Fruit fly (Drosophila melanogaster): ENCODE results near the gene CG42245.

The CG42245 gene

dm6 chr3L:2584119-2584805 lies 47.3 kb upstream of the CG42245 start (continued):
- TF ChIP-seq pros (GFP tag; optimal IDR thresholded peaks at IDR 0.05) (peak; percentile 91), tio (GFP tag; optimal IDR thresholded peaks at IDR 0.05) (peak; percentile 80), Asciz (GFP tag; optimal IDR thresholded peaks at IDR 0.05) (peak; percentile 82), luna (GFP tag; optimal IDR thresholded peaks at IDR 0.05) (no peak), CG11560 (tag; IDR thresholded peaks at IDR 0.05) (peak; percentile 41; the same call in 1 of the 3 replicates), inv (GFP tag; IDR thresholded peaks at IDR 0.05; ENCODE audit: partially characterized antibody) (no peak), gce (GFP tag; IDR thresholded peaks at IDR 0.05) (no peak; the same call in 2 of the 3 replicates), run (tag; optimal IDR thresholded peaks at IDR 0.05) (peak; percentile 56), CG12236 (GFP tag; optimal IDR thresholded peaks at IDR 0.05) (peak; percentile 63), amos (GFP tag; IDR thresholded peaks at IDR 0.05; ENCODE audit: partially characterized antibody) (peak; percentile 29; the same call in 1 of the 2 replicates), mam (GFP tag; optimal IDR thresholded peaks at IDR 0.05) (peak; percentile 70), fu2 (GFP tag; optimal IDR thresholded peaks at IDR 0.05) (peak; percentile 68), CG1792 (GFP tag; optimal IDR thresholded peaks at IDR 0.05) (no peak), Mrtf (GFP tag; IDR thresholded peaks at IDR 0.05) (peak; percentile 46), Xbp1 (GFP tag; optimal IDR thresholded peaks at IDR 0.05) (peak; percentile 81), Max (GFP tag; optimal IDR thresholded peaks at IDR 0.05) (peak; percentile 69), bbx (GFP tag; IDR thresholded peaks at IDR 0.05; ENCODE audit: partially characterized antibody) (peak; percentile 36; the same call in 1 of the 2 replicates), ranshi (GFP tag; IDR thresholded peaks at IDR 0.05) (no peak), CG11085 (GFP tag; IDR thresholded peaks at IDR 0.05) (no peak), tll (GFP tag; optimal IDR thresholded peaks at IDR 0.05) (no peak), Vsx1 (GFP tag; optimal IDR thresholded peaks at IDR 0.05) (peak; percentile 68), knrl (GFP tag; IDR thresholded peaks at IDR 0.05; ENCODE audit: partially characterized antibody) (peak; percentile 13; the same call in 1 of the 3 replicates), mld (GFP tag; IDR thresholded peaks at IDR 0.05; ENCODE audit: partially characterized antibody) (no peak), Lpt (GFP tag; optimal IDR thresholded peaks at IDR 0.05) (no peak), CG16863 (GFP tag; optimal IDR thresholded peaks at IDR 0.05) (peak; percentile 68), CG30431 (GFP tag; optimal IDR thresholded peaks at IDR 0.05) (peak; percentile 61), Lim3 (GFP tag; IDR thresholded peaks at IDR 0.05) (peak; percentile 36; the same call in 1 of the 2 replicates), dimm (GFP tag; IDR thresholded peaks at IDR 0.05) (no peak), ind (GFP tag; optimal IDR thresholded peaks at IDR 0.05) (peak; percentile 79), pnt (GFP tag; optimal IDR thresholded peaks at IDR 0.05) (peak; percentile 57), p53 (GFP tag; optimal IDR thresholded peaks at IDR 0.05) (no peak), Sry-β (GFP tag; optimal IDR thresholded peaks at IDR 0.05) (peak; percentile 35), Bteb2 (GFP tag; optimal IDR thresholded peaks at IDR 0.05) (peak; percentile 63), CG1233 (GFP tag; optimal IDR thresholded peaks at IDR 0.05) (peak; percentile 78), Sox100B (GFP tag; optimal IDR thresholded peaks at IDR 0.05) (peak; percentile 92), croc (GFP tag; conservative IDR thresholded peaks at IDR 0.05) (peak; percentile 53; the same call in 1 of the 3 replicates), klu (GFP tag; IDR thresholded peaks at IDR 0.05) (no peak), sc (optimal IDR thresholded peaks at IDR 0.05) (no peak), sc (GFP tag; optimal IDR thresholded peaks at IDR 0.05) (peak; percentile 84), Ptx1 (GFP tag; IDR thresholded peaks at IDR 0.05) (peak; percentile 80), CG18011 (GFP tag; optimal IDR thresholded peaks at IDR 0.05) (peak; percentile 70), Antp (GFP tag; optimal IDR thresholded peaks at IDR 0.05) (peak; percentile 71), CG17568 (GFP tag; optimal IDR thresholded peaks at IDR 0.05) (peak; percentile 82), bsh (GFP tag; optimal IDR thresholded peaks at IDR 0.05) (peak; percentile 80 to 86), exex (tag; optimal IDR thresholded peaks at IDR 0.05) (peak; percentile 40), bowl (GFP tag; IDR thresholded peaks at IDR 0.05) (no peak), Nf-YC (tag; optimal IDR thresholded peaks at IDR 0.05) (peak; percentile 70), CG9876 (GFP tag; optimal IDR thresholded peaks at IDR 0.05) (peak; percentile 51), Tbp (GFP tag; optimal IDR thresholded peaks at IDR 0.05) (no peak)
